Fruit fly (Drosophila melanogaster) whole organism, larva: ENCODE measurements around the gene Gos28.
A peak's percentile ranks its signal among the peaks of the same experiment; 100 is the strongest.

Experiments used
- noc ChIP-seq: fragments of 200-800 bp; sonication (Bioruptor generic); optimal IDR thresholded peaks from 3 replicates; lab custom pipeline; 2019; ENCODE audit warnings: missing biosample characterization, mild to moderate bottlenecking, missing genetic modification characterization, moderate library complexity

Gos28 gene

dm6 chr3R:18669812-18670211 is 6.3 kb downstream of the Gos28 start:
- TF ChIP-seq noc = peak; percentile 55

dm6 chr3R:18670441-18671111 is 7.0 kb downstream of the Gos28 start:
- peak; percentile 79 for TF ChIP-seq noc

dm6 chr3R:18671112-18671729 is 7.7 kb downstream of the Gos28 start, which contains the start of gene CG31230:
TSS of gene CG31230 (plus strand) at chr3R:18671679.
- peak; percentile 54 for TF ChIP-seq noc

- no peak for TF ChIP-seq noc
These were observed 14.0 kb downstream of the Gos28 start, which contains the start of the genes dind and CG7706 for dm6 chr3R:18677500-18677940. TSS of gene dind (minus strand) at chr3R:18677539. TSS of gene CG7706 (plus strand) at chr3R:18677818.

- no peak for TF ChIP-seq noc
These were observed 16.8 kb downstream of the Gos28 start, which contains the start of the genes CG46318 and ChT for dm6 chr3R:18680332-18680731. TSS of gene CG46318 (plus strand) at chr3R:18680604. TSS of gene ChT (plus strand) at chr3R:18680604.

dm6 chr3R:18681054-18681453 is 17.5 kb downstream of the Gos28 start:
- TF ChIP-seq noc = no peak

- TF ChIP-seq noc = no peak
These were observed 29.1 kb downstream of the Gos28 start, which contains the start of gene Muc91C for dm6 chr3R:18692619-18693018. TSS of gene Muc91C (minus strand) at chr3R:18692719.

dm6 chr3R:18693611-18694010 is 30.1 kb downstream of the Gos28 start, which contains the start of gene CG14300:
TSS of gene CG14300 (minus strand) at chr3R:18693711.
- no peak for TF ChIP-seq noc

dm6 chr3R:18694952-18695351 is 31.4 kb downstream of the Gos28 start, which contains the start of gene CG34282:
TSS of gene CG34282 (plus strand) at chr3R:18695252.
- no peak for TF ChIP-seq noc

- no peak for TF ChIP-seq noc
These were observed 35.5 kb downstream of the Gos28 start for dm6 chr3R:18698855-18699569.

- TF ChIP-seq noc = no peak
These were observed 40.0 kb downstream of the Gos28 start for dm6 chr3R:18703514-18703913.

dm6 chr3R:18705150-18705549 is 41.6 kb downstream of the Gos28 start, which contains the start of the genes ChAT and VAChT:
TSS of gene ChAT (plus strand) at chr3R:18705501.
TSS of gene VAChT (plus strand) at chr3R:18705501.
- TF ChIP-seq noc = no peak

- no peak for TF ChIP-seq noc
These were observed 42.8 kb downstream of the Gos28 start for dm6 chr3R:18706289-18706688.

- TF ChIP-seq noc = no peak
These were observed 44.0 kb downstream of the Gos28 start for dm6 chr3R:18707492-18707891.
